Worm (Caenorhabditis elegans) whole organism, mixed stage, embryonic: Measurements from ENCODE around the gene srb-3.

Source experiments
- ces-1 ChIP-seq: fragments of 150-350 bp; optimal IDR thresholded peaks from 2 replicates; lab custom pipeline; 2014; ENCODE audit warnings: missing biosample characterization, missing genetic modification reagents, missing genetic modification characterization
- drap-1 ChIP-seq: fragments of 200-800 bp; sonication (Bioruptor generic); optimal IDR thresholded peaks from 3 replicates; lab custom pipeline; 2018; ENCODE audit warnings: mild to moderate bottlenecking, missing genetic modification characterization, missing compliant biosample characterization
- elt-3 ChIP-seq: fragments of 150-350 bp; optimal IDR thresholded peaks from 2 replicates; lab custom pipeline; 2014; ENCODE audit warnings: missing biosample characterization, missing genetic modification characterization
- lsy-2 ChIP-seq: fragments of 150-350 bp; optimal IDR thresholded peaks from 2 replicates; lab custom pipeline; 2014; ENCODE audit warnings: missing biosample characterization, missing genetic modification characterization
- mep-1 ChIP-seq: fragments of 150-350 bp; optimal IDR thresholded peaks from 2 replicates; lab custom pipeline; 2017; ENCODE audit warnings: missing biosample characterization, missing genetic modification reagents, missing genetic modification characterization, inconsistent platforms
- nhr-237 ChIP-seq: fragments of 150-350 bp; optimal IDR thresholded peaks from 2 replicates; lab custom pipeline; 2014; ENCODE audit warnings: missing biosample characterization, missing genetic modification characterization
- nhr-76 ChIP-seq: sonication (generic microtip); optimal IDR thresholded peaks from 2 replicates; lab custom pipeline; 2017; ENCODE audit warnings: missing biosample characterization, missing genetic modification characterization
- sptf-1 ChIP-seq: sonication (generic microtip); optimal IDR thresholded peaks from 2 replicates; lab custom pipeline; 2017; ENCODE audit warnings: mild to moderate bottlenecking, missing genetic modification characterization, moderate library complexity, missing compliant biosample characterization
- unc-39 ChIP-seq: fragments of 150-350 bp; optimal IDR thresholded peaks from 2 replicates; lab custom pipeline; 2014; ENCODE audit warnings: missing biosample characterization, missing genetic modification characterization
- unc-62 ChIP-seq: fragments of 150-350 bp; optimal IDR thresholded peaks from 2 replicates; lab custom pipeline; 2014; ENCODE audit warnings: missing biosample characterization, missing genetic modification reagents, missing genetic modification characterization

DNA sequence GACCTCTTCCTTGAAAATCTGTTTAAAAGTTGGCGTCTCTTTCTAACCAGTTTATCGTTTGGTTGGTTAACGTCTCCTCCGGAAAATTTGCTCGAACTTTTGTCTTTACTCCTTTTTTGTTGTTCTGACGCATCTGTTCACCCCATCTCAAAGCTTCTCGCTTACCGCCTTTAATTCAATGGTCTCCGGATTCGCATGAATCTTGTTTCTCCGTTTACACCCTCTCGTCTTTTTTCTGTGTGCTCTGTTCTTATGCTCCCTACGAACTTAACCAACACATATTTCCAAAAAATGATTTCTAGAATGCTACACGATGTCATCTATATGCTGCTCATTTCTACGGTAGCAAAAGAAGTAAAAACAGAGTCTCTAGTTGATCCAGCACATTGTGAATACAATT, 36.6 kb downstream of the srb-3 start, which contains the start of gene lgc-56:
- no peak for TF ChIP-seq unc-39
- TF ChIP-seq nhr-76 (tag; lab: Kevin White, UChicago): no peak
- no peak for TF ChIP-seq mep-1 (tag; lab: Kevin White, UChicago)
- no peak for TF ChIP-seq sptf-1 (tag; lab: Kevin White, UChicago)
- TF ChIP-seq lsy-2 (tag; lab: Kevin White, UChicago): no peak
- no peak for TF ChIP-seq nhr-237
- no peak for TF ChIP-seq drap-1 (GFP tag; lab: Kevin White, UChicago)
- no peak for TF ChIP-seq elt-3 (tag; lab: Kevin White, UChicago)
- no peak for TF ChIP-seq unc-62 (GFP tag; lab: Kevin White, UChicago)
- no peak for TF ChIP-seq ces-1 (GFP tag; lab: Kevin White, UChicago)
